Worm (Caenorhabditis elegans) whole organism, midembryonic: ENCODE results near the gene srh-32.

Source experiments
- flt-1 ChIP-seq: fragments of 200-800 bp; sonication (Bioruptor generic); IDR thresholded peaks from 2 replicates; pipeline ENCODE4 v1.3.6; 2022; ENCODE audit warnings: missing genetic modification characterization, missing compliant biosample characterization
- klf-2 ChIP-seq: fragments of 200-800 bp; sonication (Bioruptor generic); conservative IDR thresholded peaks from 2 replicates; pipeline ENCODE4 v1.3.6; 2022; ENCODE audit warnings: missing genetic modification reagents, missing genetic modification characterization, missing compliant biosample characterization
- ref-1 ChIP-seq: fragments of 200-800 bp; sonication (Bioruptor generic); conservative IDR thresholded peaks from 2 replicates; pipeline ENCODE4 v1.3.6; 2022; ENCODE audit warnings: missing genetic modification reagents, missing genetic modification characterization, missing compliant biosample characterization
- tab-1 ChIP-seq: fragments of 200-800 bp; sonication (Bioruptor generic); IDR thresholded peaks from 2 replicates; pipeline ENCODE4 v1.3.6; 2022; ENCODE audit warnings: missing genetic modification characterization, missing compliant biosample characterization
- ztf-23 ChIP-seq: fragments of 200-800 bp; sonication (Bioruptor generic); IDR thresholded peaks from 2 replicates; pipeline ENCODE4 v1.3.6; 2022; ENCODE audit warnings: missing genetic modification reagents, missing genetic modification characterization, missing compliant biosample characterization

DNA sequence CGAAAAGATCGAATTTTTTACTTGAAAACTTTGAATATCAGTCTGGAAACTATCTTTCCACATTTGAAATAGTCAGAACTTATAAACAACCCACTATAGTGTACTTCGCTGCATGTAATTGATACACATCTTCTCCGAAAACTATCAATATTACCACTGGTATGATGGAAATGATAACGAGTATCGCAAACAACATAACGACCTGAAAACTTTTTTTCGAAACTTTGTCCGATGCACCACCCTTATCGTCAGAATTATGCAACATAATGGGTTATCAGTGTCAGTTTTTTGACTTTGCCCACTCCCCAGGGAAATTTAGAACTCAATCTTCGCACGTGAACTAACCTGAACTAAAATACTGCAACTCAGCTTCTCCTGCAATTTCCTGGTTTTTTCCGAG is 38.8 kb upstream of the srh-32 start:
- TF ChIP-seq flt-1 (GFP tag; lab: Robert Waterston, UW) (no peak), tab-1 (GFP tag; lab: Robert Waterston, UW) (no peak), klf-2 (GFP tag; lab: Robert Waterston, UW) (no peak), ref-1 (no peak), ztf-23 (no peak)
